Fruit fly (Drosophila melanogaster) S2 (cell line): ENCODE measurements around the gene CG15725.

Source experiments
- CG8478 ChIP-seq: fragments of >200 bp; optimal IDR thresholded peaks from 2 replicates; lab custom pipeline; 2018
- CTCF ChIP-seq, 2 experiments: fragments of >200 bp; optimal IDR thresholded peaks; 2 replicates each; lab custom pipeline; 2018

DNA sequence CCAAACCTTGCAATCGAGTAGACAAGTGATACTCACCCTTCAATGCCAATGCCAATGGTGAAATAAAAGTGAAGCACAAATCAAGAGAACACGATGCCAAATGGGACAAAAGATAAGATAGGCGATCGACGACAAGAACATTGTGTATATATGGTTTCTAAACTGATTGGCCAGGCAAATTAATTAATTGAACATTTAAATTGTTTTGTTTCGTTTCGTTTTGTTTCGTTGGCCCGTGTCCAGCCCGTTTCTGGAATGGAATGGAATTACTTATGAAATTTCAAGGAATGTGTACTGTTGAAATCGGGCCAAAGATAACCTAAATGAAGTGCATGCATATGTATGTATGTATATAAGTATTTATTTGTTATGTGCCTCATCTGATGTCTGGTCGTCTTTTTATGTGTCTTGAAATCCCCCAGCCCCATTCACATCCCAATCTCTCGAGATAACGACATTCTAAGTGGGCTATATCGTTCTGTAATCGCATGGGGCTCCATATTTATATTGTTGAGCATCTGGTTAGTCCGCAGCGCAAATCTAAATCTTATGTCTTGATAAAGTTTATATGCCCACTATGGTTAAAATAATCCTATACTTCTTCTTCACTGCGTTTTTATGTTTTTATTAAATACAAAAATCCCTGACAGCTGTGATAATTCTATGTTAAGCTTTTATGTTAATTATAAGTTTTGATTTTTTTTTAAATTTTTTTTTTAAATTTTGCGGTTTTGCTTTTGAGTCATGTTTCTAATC lies 29.7 kb upstream of the CG15725 start:
- TF ChIP-seq CG8478 (lab: Kevin White, UChicago) (no peak), CTCF (optimal IDR thresholded peaks at IDR 0.05; lab: Kevin White, UChicago) (no peak)
